Worm (Caenorhabditis elegans) whole organism, early embryonic: ENCODE results near the gene C16A11.3.

ENCODE experiments used
- B0310.2 ChIP-seq: sonication (generic microtip); optimal IDR thresholded peaks from 2 replicates; lab custom pipeline; 2016; ENCODE audit warnings: mild to moderate bottlenecking, missing genetic modification characterization, missing compliant biosample characterization
- F13C5.2 ChIP-seq: sonication (generic microtip); optimal IDR thresholded peaks from 2 replicates; lab custom pipeline; 2017; ENCODE audit warnings: mild to moderate bottlenecking, missing genetic modification characterization, inconsistent platforms, missing compliant biosample characterization
- aly-1 ChIP-seq: sonication (generic microtip); optimal IDR thresholded peaks from 2 replicates; lab custom pipeline; 2016; ENCODE audit warnings: missing genetic modification characterization, missing compliant biosample characterization
- ama-1 ChIP-seq: fragments of 150-350 bp; optimal IDR thresholded peaks from 2 replicates; lab custom pipeline; 2014
- ceh-13 ChIP-seq: fragments of 200-800 bp; sonication (Bioruptor generic); optimal IDR thresholded peaks from 2 replicates; lab custom pipeline; 2018; ENCODE audit warnings: mild to moderate bottlenecking, missing genetic modification characterization, missing compliant biosample characterization
- ceh-36 ChIP-seq: sonication (generic microtip); optimal IDR thresholded peaks from 2 replicates; lab custom pipeline; 2016; ENCODE audit warnings: missing genetic modification characterization, inconsistent platforms, missing compliant biosample characterization
- ets-7 ChIP-seq: sonication (generic microtip); optimal IDR thresholded peaks from 2 replicates; lab custom pipeline; 2016; ENCODE audit warnings: missing genotype, missing genetic modification characterization, missing compliant biosample characterization
- flt-1 ChIP-seq: fragments of 200-800 bp; sonication (Bioruptor generic); IDR thresholded peaks from 2 replicates; pipeline ENCODE4 v1.3.6; 2022; ENCODE audit warnings: missing genetic modification characterization, missing compliant biosample characterization
- hmbx-1 ChIP-seq: sonication (generic microtip); optimal IDR thresholded peaks from 2 replicates; lab custom pipeline; 2016; ENCODE audit warnings: mild to moderate bottlenecking, missing genetic modification characterization, missing compliant biosample characterization
- hmg-4 ChIP-seq: fragments of 200-800 bp; sonication (Bioruptor generic); optimal IDR thresholded peaks from 2 replicates; lab custom pipeline; 2018; ENCODE audit warnings: mild to moderate bottlenecking, missing genetic modification characterization, missing compliant biosample characterization
- hnd-1 ChIP-seq: sonication (generic microtip); optimal IDR thresholded peaks from 2 replicates; lab custom pipeline; 2016; ENCODE audit warnings: missing genetic modification characterization, missing compliant biosample characterization
- pes-1 ChIP-seq: fragments of 200-800 bp; sonication (Bioruptor generic); IDR thresholded peaks from 2 replicates; pipeline ENCODE4 v1.3.6; 2022; ENCODE audit warnings: missing genetic modification reagents, missing genetic modification characterization, missing compliant biosample characterization
- scrt-1 ChIP-seq: fragments of 200-800 bp; sonication (Bioruptor generic); IDR thresholded peaks from 2 replicates; pipeline ENCODE4 v1.3.6; 2022; ENCODE audit warnings: missing genetic modification characterization, missing compliant biosample characterization
- sea-1 ChIP-seq: fragments of 200-800 bp; sonication (Bioruptor generic); conservative IDR thresholded peaks from 2 replicates; pipeline ENCODE4 v1.3.6; 2022; ENCODE audit warnings: missing genetic modification characterization, missing compliant biosample characterization
- tbx-11 ChIP-seq: fragments of 200-800 bp; sonication (Bioruptor generic); IDR thresholded peaks from 2 replicates; pipeline ENCODE4 v1.3.6; 2022; ENCODE audit warnings: missing genetic modification characterization, missing compliant biosample characterization
- tbx-37 ChIP-seq: fragments of 200-800 bp; sonication (Bioruptor generic); conservative IDR thresholded peaks from 2 replicates; pipeline ENCODE4 v1.3.6; 2022; ENCODE audit warnings: missing genetic modification reagents, missing genetic modification characterization, missing compliant biosample characterization
- tra-4 ChIP-seq: sonication (generic microtip); optimal IDR thresholded peaks from 2 replicates; lab custom pipeline; 2017; ENCODE audit warnings: missing genetic modification characterization, missing compliant biosample characterization

The C16A11.3 gene

DNA sequence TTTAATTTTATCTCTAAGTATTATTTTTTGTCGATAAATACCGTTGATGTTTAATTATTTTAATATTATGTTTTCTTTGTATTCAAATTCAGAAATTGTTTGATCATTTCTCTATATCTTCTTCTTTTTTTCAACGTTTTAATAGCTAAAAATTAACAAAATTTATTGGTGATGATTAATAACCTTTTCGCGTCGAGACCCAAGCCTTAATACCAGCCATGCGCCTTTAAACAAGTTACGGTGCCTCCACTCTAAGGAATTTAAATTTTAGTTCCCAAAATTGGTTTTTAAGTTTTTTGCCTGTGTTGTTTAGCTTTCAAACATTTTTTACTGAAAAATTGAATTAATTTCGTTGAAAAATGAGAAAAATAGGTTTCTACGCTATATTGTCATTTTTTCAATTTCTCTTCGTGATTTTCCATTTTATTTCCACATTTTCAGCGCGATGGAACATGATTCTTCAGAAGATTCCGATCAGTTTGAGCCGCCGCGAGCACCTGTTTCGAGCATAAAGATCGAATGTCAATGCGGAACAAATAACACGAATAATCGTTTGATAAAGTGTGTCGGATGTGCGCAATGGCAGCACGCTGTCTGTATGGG is at the start of gene C16A11.3:
Gene C16A11.3, plus strand, starts transcription at position 440 of the 603 bp plus-strand sequence.
- TF ChIP-seq hmg-4 (GFP tag; lab: Kevin White, UChicago) (no peak), hnd-1 (tag; lab: Kevin White, UChicago) (no peak), ets-7 (no peak), ama-1 (no peak), tra-4 (tag; lab: Kevin White, UChicago) (no peak), ceh-36 (tag; lab: Kevin White, UChicago) (no peak), aly-1 (tag; lab: Kevin White, UChicago) (no peak), F13C5.2 (tag; lab: Kevin White, UChicago) (no peak), flt-1 (no peak), ceh-13 (no peak), pes-1 (no peak), sea-1 (GFP tag; lab: Robert Waterston, UW) (no peak), tbx-37 (no peak), B0310.2 (tag; lab: Kevin White, UChicago) (no peak), hmbx-1 (tag; lab: Kevin White, UChicago) (no peak), tbx-11 (no peak), scrt-1 (GFP tag; lab: Robert Waterston, UW) (no peak)

DNA sequence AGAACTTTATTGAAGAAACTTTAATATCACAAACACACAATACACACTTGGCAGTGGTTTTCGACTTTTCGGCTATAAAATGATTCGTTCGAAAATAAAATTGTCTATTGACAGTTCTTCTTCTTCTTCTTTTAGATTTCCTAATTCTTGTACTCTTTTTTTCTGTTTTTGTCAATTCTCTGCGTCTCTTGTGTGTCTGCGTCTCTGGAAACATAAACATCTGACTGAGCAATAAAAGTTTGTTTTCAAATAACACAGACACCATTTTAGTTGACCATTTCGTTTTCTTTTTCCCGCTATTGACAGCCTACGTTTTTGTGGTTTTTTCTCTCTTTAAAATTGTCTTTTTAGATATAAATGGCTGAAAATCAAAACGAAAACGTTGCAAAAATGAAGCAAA is 49.4 kb upstream of the C16A11.3 start, which contains the start of gene R03H10.1:
Gene R03H10.1, plus strand, starts transcription at position 352 of the 400 bp plus-strand sequence.
- no peak for TF ChIP-seq hnd-1 (tag; lab: Kevin White, UChicago)
- no peak for TF ChIP-seq scrt-1 (GFP tag; lab: Robert Waterston, UW)
- TF ChIP-seq F13C5.2 (tag; lab: Kevin White, UChicago): no peak
- TF ChIP-seq tra-4 (tag; lab: Kevin White, UChicago): no peak
- TF ChIP-seq ets-7: no peak
- TF ChIP-seq B0310.2 (tag; lab: Kevin White, UChicago): no peak
- TF ChIP-seq aly-1 (tag; lab: Kevin White, UChicago): no peak

DNA sequence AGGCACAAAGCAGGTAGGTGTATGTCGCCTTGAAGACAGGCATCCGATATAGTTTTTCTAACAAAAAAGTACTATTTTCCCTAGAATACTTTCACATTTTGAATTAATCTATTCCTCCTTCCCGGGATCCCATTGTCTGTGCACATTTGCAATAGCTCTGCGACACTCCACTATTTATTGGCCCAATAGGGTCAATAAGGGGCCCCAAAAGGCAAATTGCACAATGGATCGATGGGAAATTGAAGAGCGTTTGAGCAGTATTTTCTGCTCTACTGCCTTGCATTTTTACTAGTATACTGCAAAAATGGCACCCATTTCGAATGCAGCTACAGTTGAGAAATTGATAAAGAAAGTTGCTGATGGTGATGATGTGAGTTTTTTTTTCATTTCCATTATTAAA is 47.0 kb upstream of the C16A11.3 start, which contains the start of gene R03H10.11:
Gene R03H10.11, plus strand, starts transcription at position 301 of the 400 bp plus-strand sequence.
- no peak for TF ChIP-seq ama-1
- TF ChIP-seq tbx-11: no peak
- TF ChIP-seq tbx-37: no peak
- TF ChIP-seq hmbx-1 (tag; lab: Kevin White, UChicago): no peak
- TF ChIP-seq ets-7: no peak
- TF ChIP-seq B0310.2 (tag; lab: Kevin White, UChicago): no peak
- no peak for TF ChIP-seq ceh-13
- TF ChIP-seq flt-1: no peak
- TF ChIP-seq scrt-1 (GFP tag; lab: Robert Waterston, UW): no peak
- TF ChIP-seq F13C5.2 (tag; lab: Kevin White, UChicago): no peak
- TF ChIP-seq pes-1: no peak
- TF ChIP-seq tra-4 (tag; lab: Kevin White, UChicago): no peak
- no peak for TF ChIP-seq aly-1 (tag; lab: Kevin White, UChicago)
- TF ChIP-seq hnd-1 (tag; lab: Kevin White, UChicago): no peak
- TF ChIP-seq hmg-4 (GFP tag; lab: Kevin White, UChicago): no peak
- no peak for TF ChIP-seq ceh-36 (tag; lab: Kevin White, UChicago)
- TF ChIP-seq sea-1 (GFP tag; lab: Robert Waterston, UW): no peak

DNA sequence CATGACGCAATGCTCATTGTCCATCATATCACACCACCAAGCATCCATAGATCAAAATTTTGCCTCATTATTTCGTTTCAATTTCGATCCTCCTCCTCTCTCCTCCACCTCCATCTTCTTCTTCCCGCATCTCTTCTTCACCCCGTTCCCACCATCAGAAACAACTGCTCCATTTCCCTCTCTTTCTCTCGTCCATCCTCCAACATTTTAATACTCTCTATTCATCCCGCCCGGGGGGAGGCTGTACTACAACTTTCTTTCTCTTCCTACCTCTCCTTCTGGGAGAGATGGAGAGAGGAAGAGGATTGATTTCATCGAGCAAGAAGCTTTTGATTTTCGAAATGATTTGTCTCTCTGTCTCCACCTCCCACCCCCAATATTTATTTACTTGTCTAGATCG is 45.4 kb upstream of the C16A11.3 start:
- no peak for TF ChIP-seq ets-7

DNA sequence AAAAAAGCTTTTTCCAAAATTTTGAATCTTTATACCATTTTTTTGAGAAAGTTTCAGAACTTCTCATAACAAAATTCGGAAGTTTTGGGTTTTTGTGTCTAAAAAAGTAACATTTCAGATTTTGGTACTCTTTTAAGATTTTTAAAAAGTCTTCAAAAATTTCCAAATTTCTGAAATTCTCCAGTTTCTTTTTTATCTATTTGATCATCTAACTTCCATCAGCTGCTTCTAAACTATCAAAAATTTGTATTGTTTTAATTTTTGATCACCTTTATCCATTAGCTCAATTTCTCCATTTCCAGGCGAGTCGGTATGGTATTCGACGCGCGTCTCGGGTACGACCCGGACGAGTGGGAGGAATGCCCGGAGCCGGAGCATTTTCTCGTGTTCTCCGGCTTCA is 43.0 kb upstream of the C16A11.3 start, which contains the start of gene cpna-1:
Gene cpna-1, plus strand, starts transcription at position 301 of the 400 bp plus-strand sequence.
- TF ChIP-seq sea-1 (GFP tag; lab: Robert Waterston, UW) (no peak), hmbx-1 (tag; lab: Kevin White, UChicago) (no peak), hnd-1 (tag; lab: Kevin White, UChicago) (no peak), flt-1 (no peak), tra-4 (tag; lab: Kevin White, UChicago) (no peak), scrt-1 (GFP tag; lab: Robert Waterston, UW) (no peak), ets-7 (no peak), tbx-11 (no peak), tbx-37 (no peak), ceh-36 (tag; lab: Kevin White, UChicago) (no peak)

DNA sequence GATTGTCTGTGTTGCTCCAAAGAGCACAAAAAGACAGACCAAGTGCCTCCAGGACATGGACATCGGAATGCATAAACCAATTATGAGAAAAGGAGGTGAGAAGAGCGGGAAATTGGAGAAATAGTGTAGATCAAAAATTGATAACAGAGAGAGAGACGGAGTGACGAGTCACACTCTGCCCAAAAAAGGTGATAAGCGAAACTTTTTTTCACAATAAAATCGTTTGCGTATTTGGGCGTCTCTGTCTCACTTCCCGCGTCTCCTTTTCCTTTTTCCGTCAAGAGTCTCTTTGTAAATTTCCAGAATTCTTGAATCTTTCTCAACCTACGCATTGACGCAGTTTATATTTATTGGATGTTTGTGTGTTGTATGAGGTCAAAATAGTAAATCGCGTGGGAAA is 35.2 kb upstream of the C16A11.3 start, which contains the start of gene mth-2:
Gene mth-2, minus strand, starts transcription at position 188 of the 400 bp plus-strand sequence.
- TF ChIP-seq ceh-36 (tag; lab: Kevin White, UChicago) (no peak), ets-7 (no peak), hmbx-1 (tag; lab: Kevin White, UChicago) (no peak), tbx-37 (no peak), ceh-13 (no peak), scrt-1 (GFP tag; lab: Robert Waterston, UW) (no peak), tra-4 (tag; lab: Kevin White, UChicago) (no peak), ama-1 (no peak), aly-1 (tag; lab: Kevin White, UChicago) (no peak), tbx-11 (no peak), flt-1 (no peak), F13C5.2 (tag; lab: Kevin White, UChicago) (no peak), pes-1 (no peak), B0310.2 (tag; lab: Kevin White, UChicago) (no peak)

DNA sequence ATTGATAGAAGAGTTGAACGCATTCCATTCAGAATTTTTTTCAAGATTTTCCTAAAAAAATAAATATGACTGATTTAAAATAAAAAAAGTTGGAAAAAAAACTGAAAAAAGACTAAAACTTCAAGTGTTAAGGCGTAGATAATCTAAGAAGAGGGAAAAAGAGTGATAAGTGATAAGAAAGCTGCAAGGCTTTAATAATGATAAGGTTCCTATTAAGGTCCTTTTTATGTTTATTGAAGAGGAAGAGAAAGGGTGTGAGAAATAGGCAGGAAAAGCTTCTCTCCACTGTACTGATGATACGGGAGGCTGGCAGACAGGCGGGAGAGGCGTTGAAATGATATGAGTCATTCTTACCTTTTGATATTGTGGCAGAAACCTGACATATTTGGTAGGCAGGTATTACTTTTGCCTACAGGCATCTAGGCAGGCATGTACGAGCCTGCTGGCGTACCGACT is 25.6 kb upstream of the C16A11.3 start, which contains the start of gene mth-1:
Gene mth-1, minus strand, starts transcription at position 51 of the 456 bp plus-strand sequence.
- TF ChIP-seq pes-1: no peak
- TF ChIP-seq sea-1 (GFP tag; lab: Robert Waterston, UW): no peak
- TF ChIP-seq hmg-4 (GFP tag; lab: Kevin White, UChicago): no peak
- no peak for TF ChIP-seq hmbx-1 (tag; lab: Kevin White, UChicago)
- no peak for TF ChIP-seq aly-1 (tag; lab: Kevin White, UChicago)
- TF ChIP-seq F13C5.2 (tag; lab: Kevin White, UChicago): no peak
- no peak for TF ChIP-seq ceh-13
- TF ChIP-seq flt-1: no peak
- no peak for TF ChIP-seq tra-4 (tag; lab: Kevin White, UChicago)
- TF ChIP-seq tbx-37: no peak
- no peak for TF ChIP-seq scrt-1 (GFP tag; lab: Robert Waterston, UW)
- TF ChIP-seq ets-7: no peak
- no peak for TF ChIP-seq hnd-1 (tag; lab: Kevin White, UChicago)
- no peak for TF ChIP-seq B0310.2 (tag; lab: Kevin White, UChicago)
- no peak for TF ChIP-seq tbx-11
- no peak for TF ChIP-seq ama-1
- no peak for TF ChIP-seq ceh-36 (tag; lab: Kevin White, UChicago)
